In genomic region chr3R:8746354-8746753, dm6 we compare ENCODE assay signal across 1 fruit fly cellular context.
TF ChIP-seq lines count a peak whose summit lies in the region.

No protein-coding gene starts in this region.

TF ChIP-seq in whole organism, embryonic, 481 proteins besides CTCF, POLR2A, EP300 and RAD21 (continued from another document and continues in another):
- TF ChIP-seq nerfin-2 (GFP tag; IDR thresholded peaks at IDR 0.05; lab: Robert Waterston, UW; ENCODE audit: partially characterized antibody): no peak
- no peak for TF ChIP-seq z (GFP tag; IDR thresholded peaks at IDR 0.05; lab: Robert Waterston, UW)
- no peak for TF ChIP-seq sug (tag; optimal IDR thresholded peaks at IDR 0.05; lab: Kevin White, UChicago)
- peak; percentile 77 for TF ChIP-seq unpg (GFP tag; optimal IDR thresholded peaks at IDR 0.05; lab: Kevin White, UChicago)
- no peak for TF ChIP-seq CG4854 (GFP tag; optimal IDR thresholded peaks at IDR 0.05; lab: Kevin White, UChicago)
- TF ChIP-seq CG4360 (GFP tag; IDR thresholded peaks at IDR 0.05; lab: Robert Waterston, UW): no peak
- no peak for TF ChIP-seq CG12236 (GFP tag; optimal IDR thresholded peaks at IDR 0.05; lab: Kevin White, UChicago)
- TF ChIP-seq Doc3 (GFP tag; IDR thresholded peaks at IDR 0.05; lab: Robert Waterston, UW; ENCODE audit: partially characterized antibody): no peak
- peak; percentile 76 for TF ChIP-seq dmrt99B (tag; optimal IDR thresholded peaks at IDR 0.05; lab: Kevin White, UChicago)
- no peak for TF ChIP-seq fd64A (GFP tag; optimal IDR thresholded peaks at IDR 0.05; lab: Kevin White, UChicago)
- no peak for TF ChIP-seq Jarid2 (GFP tag; optimal IDR thresholded peaks at IDR 0.05; lab: Kevin White, UChicago)
- no peak for TF ChIP-seq CG32767 (GFP tag; IDR thresholded peaks at IDR 0.05; lab: Robert Waterston, UW)
- TF ChIP-seq CG17802 (tag; optimal IDR thresholded peaks at IDR 0.05; lab: Kevin White, UChicago): no peak
- no peak for TF ChIP-seq CG18011 (GFP tag; optimal IDR thresholded peaks at IDR 0.05; lab: Kevin White, UChicago)
- peak; percentile 59 for TF ChIP-seq lmd (GFP tag; IDR thresholded peaks at IDR 0.05; lab: Robert Waterston, UW)
- no peak for TF ChIP-seq gcm2 (GFP tag; optimal IDR thresholded peaks at IDR 0.05; lab: Kevin White, UChicago)
- TF ChIP-seq CG8478 (optimal IDR thresholded peaks at IDR 0.05; lab: Kevin White, UChicago): no peak
- no peak for TF ChIP-seq zen2 (GFP tag; IDR thresholded peaks at IDR 0.05; lab: Robert Waterston, UW; ENCODE audit: partially characterized antibody)
- peak in 1 of 2 experiments; percentile 19 for TF ChIP-seq Eip74EF (GFP tag; optimal IDR thresholded peaks at IDR 0.05; lab: Kevin White, UChicago)
- no peak for TF ChIP-seq CG7745 (tag; optimal IDR thresholded peaks at IDR 0.05; lab: Kevin White, UChicago)
- no peak for TF ChIP-seq CG9609 (GFP tag; optimal IDR thresholded peaks at IDR 0.05; lab: Kevin White, UChicago)
- peak; percentile 67 for TF ChIP-seq CG17359 (tag; optimal IDR thresholded peaks at IDR 0.05; lab: Kevin White, UChicago)
- no peak for TF ChIP-seq Lpt (GFP tag; optimal IDR thresholded peaks at IDR 0.05; lab: Kevin White, UChicago)
- peak; percentile 71; the same call in 2 of the 3 replicates for TF ChIP-seq CG17361 (GFP tag; IDR thresholded peaks at IDR 0.05; lab: Robert Waterston, UW)
- peak; percentile 69 for TF ChIP-seq row (GFP tag; IDR thresholded peaks at IDR 0.05; lab: Robert Waterston, UW)
- TF ChIP-seq CG1647 (GFP tag; optimal IDR thresholded peaks at IDR 0.05; lab: Kevin White, UChicago): peak; percentile 23
- peak; percentile 64 for TF ChIP-seq Spps (tag; optimal IDR thresholded peaks at IDR 0.05; lab: Kevin White, UChicago)
- no peak for TF ChIP-seq HLH54F (GFP tag; optimal IDR thresholded peaks at IDR 0.05; lab: Kevin White, UChicago)
- TF ChIP-seq pho (GFP tag; optimal IDR thresholded peaks at IDR 0.05; lab: Kevin White, UChicago): no peak
- TF ChIP-seq wek (GFP tag; optimal IDR thresholded peaks at IDR 0.05; lab: Kevin White, UChicago): no peak
- peak; percentile 54 for TF ChIP-seq CG15696 (tag; optimal IDR thresholded peaks at IDR 0.05; lab: Kevin White, UChicago)
- no peak for TF ChIP-seq Lim3 (GFP tag; IDR thresholded peaks at IDR 0.05; lab: Robert Waterston, UW)
- no peak for TF ChIP-seq danr (GFP tag; IDR thresholded peaks at IDR 0.05; lab: Robert Waterston, UW)
- no peak for TF ChIP-seq exex (tag; optimal IDR thresholded peaks at IDR 0.05; lab: Kevin White, UChicago)
- peak; percentile 23 for TF ChIP-seq cwo (GFP tag; optimal IDR thresholded peaks at IDR 0.05; lab: Kevin White, UChicago)
- TF ChIP-seq CG30403 (GFP tag; optimal IDR thresholded peaks at IDR 0.05; lab: Kevin White, UChicago): peak; percentile 71
- TF ChIP-seq CG13287 (GFP tag; IDR thresholded peaks at IDR 0.05; lab: Robert Waterston, UW; ENCODE audit: partially characterized antibody): no peak
- no peak for TF ChIP-seq CG7372 (GFP tag; IDR thresholded peaks at IDR 0.05; lab: Robert Waterston, UW)
- TF ChIP-seq Hand (GFP tag; optimal IDR thresholded peaks at IDR 0.05; lab: Kevin White, UChicago): no peak
- TF ChIP-seq sr (GFP tag; IDR thresholded peaks at IDR 0.05; lab: Robert Waterston, UW): no peak
- TF ChIP-seq sd (tag; optimal IDR thresholded peaks at IDR 0.05; lab: Kevin White, UChicago): no peak
- TF ChIP-seq lola (GFP tag; optimal IDR thresholded peaks at IDR 0.05; lab: Kevin White, UChicago): peak in 1 of 3 experiments; percentile 65
- no peak for TF ChIP-seq repo (GFP tag; optimal IDR thresholded peaks at IDR 0.05; lab: Kevin White, UChicago)
- TF ChIP-seq CG10565 (GFP tag; optimal IDR thresholded peaks at IDR 0.05; lab: Kevin White, UChicago): no peak
- TF ChIP-seq ato (GFP tag; IDR thresholded peaks at IDR 0.05; lab: Robert Waterston, UW; ENCODE audit: partially characterized antibody): no peak
- TF ChIP-seq so (GFP tag; IDR thresholded peaks at IDR 0.05; lab: Robert Waterston, UW): peak; percentile 65; the same call in 2 of the 3 replicates
- peak in 1 of 2 experiments; percentile 75 for TF ChIP-seq bsh (GFP tag; optimal IDR thresholded peaks at IDR 0.05; lab: Kevin White, UChicago)
- TF ChIP-seq CG3726 (GFP tag; IDR thresholded peaks at IDR 0.05; lab: Robert Waterston, UW): no peak
- TF ChIP-seq H15 (GFP tag; IDR thresholded peaks at IDR 0.05; lab: Robert Waterston, UW): peak; percentile 36; the same call in 1 of the 3 replicates
- peak; percentile 37; the same call in 1 of the 2 replicates for TF ChIP-seq E2f2 (GFP tag; IDR thresholded peaks at IDR 0.05; lab: Robert Waterston, UW)
- TF ChIP-seq mld (GFP tag; IDR thresholded peaks at IDR 0.05; lab: Robert Waterston, UW; ENCODE audit: partially characterized antibody): no peak
- TF ChIP-seq Vsx1 (GFP tag; optimal IDR thresholded peaks at IDR 0.05; lab: Kevin White, UChicago): no peak
- TF ChIP-seq CG5245 (GFP tag; optimal IDR thresholded peaks at IDR 0.05; lab: Kevin White, UChicago): peak; percentile 33
- TF ChIP-seq Ravus (GFP tag; IDR thresholded peaks at IDR 0.05; lab: Robert Waterston, UW): no peak; the same call in 1 of the 2 replicates
- TF ChIP-seq nmo (GFP tag; optimal IDR thresholded peaks at IDR 0.05; lab: Kevin White, UChicago): peak; percentile 70
- TF ChIP-seq Side (GFP tag; optimal IDR thresholded peaks at IDR 0.05; lab: Kevin White, UChicago): no peak
- TF ChIP-seq run (tag; optimal IDR thresholded peaks at IDR 0.05; lab: Kevin White, UChicago): peak; percentile 38
- TF ChIP-seq cg (GFP tag; optimal IDR thresholded peaks at IDR 0.05; lab: Kevin White, UChicago): no peak
- peak; percentile 15 for TF ChIP-seq stwl (tag; optimal IDR thresholded peaks at IDR 0.05; lab: Kevin White, UChicago)
- no peak for TF ChIP-seq B-H2 (GFP tag; optimal IDR thresholded peaks at IDR 0.05; lab: Kevin White, UChicago)
- TF ChIP-seq CG42726 (GFP tag; IDR thresholded peaks at IDR 0.05; lab: Robert Waterston, UW; ENCODE audit: partially characterized antibody): no peak
- TF ChIP-seq tio (GFP tag; optimal IDR thresholded peaks at IDR 0.05; lab: Kevin White, UChicago): peak; percentile 44
- TF ChIP-seq CG10366 (GFP tag; IDR thresholded peaks at IDR 0.05; lab: Robert Waterston, UW): 0 out of 2 replicates have a peak, but pooled peaks have one; percentile 21
- no peak for TF ChIP-seq h (optimal IDR thresholded peaks at IDR 0.05; lab: Kevin White, UChicago)
- TF ChIP-seq CG11560 (tag; IDR thresholded peaks at IDR 0.05; lab: Robert Waterston, UW): no peak
- TF ChIP-seq CG14860 (GFP tag; IDR thresholded peaks at IDR 0.05; lab: Robert Waterston, UW; ENCODE audit: partially characterized antibody): no peak
- TF ChIP-seq CG12659 (GFP tag; optimal IDR thresholded peaks at IDR 0.05; lab: Kevin White, UChicago): peak; percentile 23
- no peak for TF ChIP-seq Dll (GFP tag; IDR thresholded peaks at IDR 0.05; lab: Robert Waterston, UW; ENCODE audit: partially characterized antibody)
- TF ChIP-seq chinmo (GFP tag; IDR thresholded peaks at IDR 0.05; lab: Robert Waterston, UW; ENCODE audit: partially characterized antibody): no peak
- TF ChIP-seq stc (GFP tag; IDR thresholded peaks at IDR 0.05; lab: Robert Waterston, UW): peak; percentile 72
- peak; percentile 47 for TF ChIP-seq MTF-1 (GFP tag; optimal IDR thresholded peaks at IDR 0.05; lab: Kevin White, UChicago; ENCODE audit: borderline replicate concordance)
- TF ChIP-seq CG8944 (GFP tag; optimal IDR thresholded peaks at IDR 0.05; lab: Kevin White, UChicago): no peak
- peak; percentile 73 for TF ChIP-seq grau (tag; optimal IDR thresholded peaks at IDR 0.05; lab: Kevin White, UChicago)
- TF ChIP-seq eve (GFP tag; optimal IDR thresholded peaks at IDR 0.05; lab: Kevin White, UChicago): peak in 1 of 2 experiments; percentile 84
- no peak for TF ChIP-seq CG2889 (GFP tag; IDR thresholded peaks at IDR 0.05; lab: Robert Waterston, UW)
- TF ChIP-seq CG15601 (tag; optimal IDR thresholded peaks at IDR 0.05; lab: Kevin White, UChicago): peak; percentile 55
- no peak for TF ChIP-seq slou (GFP tag; optimal IDR thresholded peaks at IDR 0.05; lab: Kevin White, UChicago)
- TF ChIP-seq CG11398 (GFP tag; optimal IDR thresholded peaks at IDR 0.05; lab: Kevin White, UChicago): no peak
- peak; percentile 54; the same call in 1 of the 2 replicates for TF ChIP-seq slbo (GFP tag; IDR thresholded peaks at IDR 0.05; lab: Robert Waterston, UW)
- no peak for TF ChIP-seq nau (GFP tag; optimal IDR thresholded peaks at IDR 0.05; lab: Kevin White, UChicago)
- no peak for TF ChIP-seq CG9797 (GFP tag; optimal IDR thresholded peaks at IDR 0.05; lab: Kevin White, UChicago)
- peak; percentile 65 for TF ChIP-seq Max (GFP tag; optimal IDR thresholded peaks at IDR 0.05; lab: Kevin White, UChicago)
- no peak for TF ChIP-seq HLH4C (GFP tag; IDR thresholded peaks at IDR 0.05; lab: Robert Waterston, UW; ENCODE audit: partially characterized antibody)
- no peak for TF ChIP-seq Dip3 (GFP tag; optimal IDR thresholded peaks at IDR 0.05; lab: Kevin White, UChicago)
- no peak for TF ChIP-seq Oaz (GFP tag; IDR thresholded peaks at IDR 0.05; lab: Robert Waterston, UW)
- peak; percentile 6 for TF ChIP-seq CG1233 (GFP tag; optimal IDR thresholded peaks at IDR 0.05; lab: Kevin White, UChicago)
- TF ChIP-seq CG3847 (GFP tag; IDR thresholded peaks at IDR 0.05; lab: Robert Waterston, UW): no peak
- TF ChIP-seq nerfin-1 (tag; optimal IDR thresholded peaks at IDR 0.05; lab: Kevin White, UChicago): no peak
- TF ChIP-seq ems (GFP tag; optimal IDR thresholded peaks at IDR 0.05; lab: Kevin White, UChicago): no peak
- TF ChIP-seq Pdp1 (GFP tag; optimal IDR thresholded peaks at IDR 0.05; lab: Kevin White, UChicago): peak; percentile 22 to 31
- no peak for TF ChIP-seq Taf1 (GFP tag; IDR thresholded peaks at IDR 0.05; lab: Robert Waterston, UW)
- TF ChIP-seq CG17385 (GFP tag; optimal IDR thresholded peaks at IDR 0.05; lab: Kevin White, UChicago): peak; percentile 64
- TF ChIP-seq Aef1 (GFP tag; IDR thresholded peaks at IDR 0.05; lab: Robert Waterston, UW): no peak
- TF ChIP-seq abd-A (tag; optimal IDR thresholded peaks at IDR 0.05; lab: Kevin White, UChicago): no peak
- peak; percentile 59 for TF ChIP-seq lab (GFP tag; optimal IDR thresholded peaks at IDR 0.05; lab: Kevin White, UChicago)
- TF ChIP-seq BEAF-32 (GFP tag; optimal IDR thresholded peaks at IDR 0.05; lab: Kevin White, UChicago): no peak
- no peak for TF ChIP-seq Poxn (GFP tag; IDR thresholded peaks at IDR 0.05; lab: Robert Waterston, UW)
- peak; percentile 65 for TF ChIP-seq CG4820 (GFP tag; optimal IDR thresholded peaks at IDR 0.05; lab: Kevin White, UChicago)
- peak; percentile 73 for TF ChIP-seq vvl (GFP tag; IDR thresholded peaks at IDR 0.05; lab: Robert Waterston, UW)
- TF ChIP-seq sim (GFP tag; IDR thresholded peaks at IDR 0.05; lab: Robert Waterston, UW): peak; percentile 63; the same call in 1 of the 2 replicates
- TF ChIP-seq CG18599 (GFP tag; optimal IDR thresholded peaks at IDR 0.05; lab: Kevin White, UChicago): peak; percentile 57
- TF ChIP-seq CG10543 (GFP tag; optimal IDR thresholded peaks at IDR 0.05; lab: Kevin White, UChicago): no peak
- 0 out of 2 replicates have a peak, but pooled peaks have one; percentile 33 for TF ChIP-seq klu (GFP tag; IDR thresholded peaks at IDR 0.05; lab: Robert Waterston, UW)
- no peak for TF ChIP-seq CG6272 (GFP tag; IDR thresholded peaks at IDR 0.05; lab: Robert Waterston, UW)
- no peak for TF ChIP-seq hkb (optimal IDR thresholded peaks at IDR 0.05; lab: Kevin White, UChicago)
- TF ChIP-seq hkb (GFP tag; IDR thresholded peaks at IDR 0.05; lab: Robert Waterston, UW): peak; percentile 79
- no peak; the same call in 1 of the 2 replicates for TF ChIP-seq CG5953 (GFP tag; IDR thresholded peaks at IDR 0.05; lab: Robert Waterston, UW)
- peak; percentile 56; the same call in 1 of the 2 replicates for TF ChIP-seq ara (GFP tag; IDR thresholded peaks at IDR 0.05; lab: Robert Waterston, UW)
- TF ChIP-seq Bgb (GFP tag; IDR thresholded peaks at IDR 0.05; lab: Robert Waterston, UW; ENCODE audit: partially characterized antibody): no peak
- TF ChIP-seq psq (GFP tag; optimal IDR thresholded peaks at IDR 0.05; lab: Kevin White, UChicago): no peak
- TF ChIP-seq Elba2 (GFP tag; optimal IDR thresholded peaks at IDR 0.05; lab: Kevin White, UChicago): peak; percentile 78
- TF ChIP-seq vnd (GFP tag; IDR thresholded peaks at IDR 0.05; lab: Robert Waterston, UW; ENCODE audit: partially characterized antibody): no peak
- no peak for TF ChIP-seq gro (GFP tag; optimal IDR thresholded peaks at IDR 0.05; lab: Kevin White, UChicago)
- TF ChIP-seq Drgx (GFP tag; IDR thresholded peaks at IDR 0.05; lab: Robert Waterston, UW): peak; percentile 81
- peak; percentile 74 for TF ChIP-seq CG12391 (tag; optimal IDR thresholded peaks at IDR 0.05; lab: Kevin White, UChicago)
- TF ChIP-seq chn (GFP tag; optimal IDR thresholded peaks at IDR 0.05; lab: Kevin White, UChicago): peak; percentile 49
- no peak for TF ChIP-seq CG6654 (GFP tag; optimal IDR thresholded peaks at IDR 0.05; lab: Kevin White, UChicago)
- no peak for TF ChIP-seq Doc2 (GFP tag; IDR thresholded peaks at IDR 0.05; lab: Robert Waterston, UW)
- no peak for TF ChIP-seq toy (GFP tag; IDR thresholded peaks at IDR 0.05; lab: Robert Waterston, UW)
- 0 out of 2 replicates have a peak, but pooled peaks have one; percentile 28 for TF ChIP-seq dimm (GFP tag; IDR thresholded peaks at IDR 0.05; lab: Robert Waterston, UW)
- TF ChIP-seq ATbp (GFP tag; optimal IDR thresholded peaks at IDR 0.05; lab: Kevin White, UChicago): peak; percentile 37
- peak; percentile 56 for TF ChIP-seq Six4 (GFP tag; optimal IDR thresholded peaks at IDR 0.05; lab: Kevin White, UChicago)
- no peak for TF ChIP-seq CG3065 (GFP tag; optimal IDR thresholded peaks at IDR 0.05; lab: Kevin White, UChicago)
- TF ChIP-seq CG8924 (tag; optimal IDR thresholded peaks at IDR 0.05; lab: Kevin White, UChicago): peak; percentile 71
- no peak for TF ChIP-seq CG17612 (GFP tag; IDR thresholded peaks at IDR 0.05; lab: Robert Waterston, UW)
- TF ChIP-seq CG14014 (GFP tag; IDR thresholded peaks at IDR 0.05; lab: Robert Waterston, UW): 0 out of 2 replicates have a peak, but pooled peaks have one; percentile 23
- no peak for TF ChIP-seq Rx (GFP tag; IDR thresholded peaks at IDR 0.05; lab: Robert Waterston, UW)
- TF ChIP-seq shn (GFP tag; optimal IDR thresholded peaks at IDR 0.05; lab: Kevin White, UChicago): no peak
- TF ChIP-seq CG13775 (GFP tag; optimal IDR thresholded peaks at IDR 0.05; lab: Kevin White, UChicago): peak; percentile 59
- no peak for TF ChIP-seq CG4282 (GFP tag; optimal IDR thresholded peaks at IDR 0.05; lab: Kevin White, UChicago)
- TF ChIP-seq cas (GFP tag; IDR thresholded peaks at IDR 0.05; lab: Robert Waterston, UW): no peak
- TF ChIP-seq CG14965 (GFP tag; optimal IDR thresholded peaks at IDR 0.05; lab: Kevin White, UChicago; ENCODE audit: borderline replicate concordance): no peak
